Worm (Caenorhabditis elegans): ENCODE results near the gene srbc-39.
A peak's percentile ranks its signal among the peaks of the same experiment; 100 is the strongest.

Gene srbc-39

DNA sequence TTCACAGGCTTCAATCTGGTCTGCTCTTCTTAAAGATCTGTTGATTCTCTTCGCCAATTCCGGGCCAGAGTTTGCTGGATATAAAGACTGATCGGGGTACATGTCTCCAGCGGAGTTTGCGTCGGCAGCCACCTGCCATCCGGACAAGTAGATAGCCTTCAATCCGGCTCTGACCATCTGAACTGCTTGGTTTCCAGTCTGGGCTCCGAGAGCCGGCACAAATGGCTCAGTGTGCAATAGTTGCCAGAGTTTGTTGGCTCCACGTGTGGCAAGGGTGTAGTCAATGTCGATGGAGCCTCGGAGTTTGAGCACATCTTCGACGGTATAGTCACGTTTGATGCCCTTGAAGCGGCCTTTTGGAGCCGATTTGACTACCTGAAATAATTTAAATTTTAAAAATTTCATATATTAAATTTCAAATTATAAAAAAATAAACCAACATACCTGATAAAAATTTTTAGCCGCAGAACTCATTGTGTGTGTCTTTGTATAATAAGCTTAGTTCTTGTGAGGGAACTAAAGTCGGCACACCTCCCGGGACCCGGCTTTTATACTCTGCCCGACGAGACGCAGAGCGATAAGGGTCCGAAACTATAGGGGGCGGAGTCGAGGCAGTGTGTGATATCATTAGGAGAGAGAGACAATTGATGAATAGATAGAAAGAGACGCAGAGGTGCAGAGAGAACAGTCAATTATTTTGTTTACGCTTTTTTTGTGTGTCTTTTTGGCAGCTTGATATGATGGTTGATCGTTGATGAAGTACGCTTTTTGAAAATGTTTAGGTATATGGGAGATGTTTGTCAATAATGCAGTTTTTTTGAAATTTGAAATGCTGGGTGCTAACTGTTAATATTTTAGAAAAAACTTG lies 18.8 kb downstream of the srbc-39 start, which contains the start of the genes icl-1 and srh-2:
TSS of gene icl-1 (minus strand) at position 521 of the 868 bp plus-strand sequence.
TSS of gene srh-2 (plus strand) at position 818 of the 868 bp plus-strand sequence.
- TF ChIP-seq blmp-1 (tag; optimal IDR thresholded peaks at IDR 0.05; ENCODE audit: insufficient read depth), result peak; percentile 22
- no peak for TF ChIP-seq peb-1 (tag; optimal IDR thresholded peaks at IDR 0.05)
- no peak for TF ChIP-seq unc-55 (GFP tag; optimal IDR thresholded peaks at IDR 0.05)
- TF ChIP-seq nhr-21 (tag; optimal IDR thresholded peaks at IDR 0.05), result peak; percentile 54
- TF ChIP-seq mab-5 (tag; optimal IDR thresholded peaks at IDR 0.05), result peak; percentile 34
- no peak for TF ChIP-seq nhr-237 (tag; optimal IDR thresholded peaks at IDR 0.05)
- no peak for TF ChIP-seq lin-39 (tag; optimal IDR thresholded peaks at IDR 0.05)
- peak; percentile 84 for TF ChIP-seq sma-9 (GFP tag; optimal IDR thresholded peaks at IDR 0.05)
- TF ChIP-seq sma-9 (tag; optimal IDR thresholded peaks at IDR 0.05), result no peak
- TF ChIP-seq mdl-1 (tag; optimal IDR thresholded peaks at IDR 0.05), result peak in 1 of 2 experiments; percentile 21
- no peak for TF ChIP-seq C34F6.9 (tag; optimal IDR thresholded peaks at IDR 0.05)
- no peak for TF ChIP-seq mbf-1 (tag; optimal IDR thresholded peaks at IDR 0.05)
- TF ChIP-seq nhr-12 (tag; optimal IDR thresholded peaks at IDR 0.05), result no peak
- TF ChIP-seq crh-2 (tag; optimal IDR thresholded peaks at IDR 0.05), result peak; percentile 68
- no peak for TF ChIP-seq ceh-16 (tag; optimal IDR thresholded peaks at IDR 0.05)
- peak; percentile 81 for TF ChIP-seq Y55F3AM.14 (GFP tag; optimal IDR thresholded peaks at IDR 0.05)
- no peak for TF ChIP-seq skn-1 (tag; optimal IDR thresholded peaks at IDR 0.05)
- peak; percentile 65 for TF ChIP-seq ztf-4 (tag; optimal IDR thresholded peaks at IDR 0.05)
- peak; percentile 4 to 54 for TF ChIP-seq lsy-2 (tag; optimal IDR thresholded peaks at IDR 0.05)
- no peak for TF ChIP-seq nhr-77 (tag; optimal IDR thresholded peaks at IDR 0.05)
- peak; percentile 22 for TF ChIP-seq fos-1 (tag; optimal IDR thresholded peaks at IDR 0.05)
- TF ChIP-seq nhr-23 (tag; optimal IDR thresholded peaks at IDR 0.05), result no peak
- no peak for TF ChIP-seq alr-1 (tag; optimal IDR thresholded peaks at IDR 0.05)
- no peak for TF ChIP-seq unc-39 (tag; optimal IDR thresholded peaks at IDR 0.05)
- peak; percentile 28 for TF ChIP-seq unc-62 (GFP tag; optimal IDR thresholded peaks at IDR 0.05)
- TF ChIP-seq zag-1 (tag; optimal IDR thresholded peaks at IDR 0.05), result no peak
- TF ChIP-seq elt-3 (tag; optimal IDR thresholded peaks at IDR 0.05), result no peak
- TF ChIP-seq nhr-6 (tag; optimal IDR thresholded peaks at IDR 0.05), result peak; percentile 10
- peak; percentile 78 for TF ChIP-seq nhr-129 (tag; optimal IDR thresholded peaks at IDR 0.05)
- TF ChIP-seq R02D3.7 (tag; optimal IDR thresholded peaks at IDR 0.05), result no peak
- TF ChIP-seq gmeb-1 (tag; optimal IDR thresholded peaks at IDR 0.05), result peak; percentile 21
- TF ChIP-seq ztf-11 (tag; optimal IDR thresholded peaks at IDR 0.05), result no peak
- TF ChIP-seq F13H6.1 (tag; optimal IDR thresholded peaks at IDR 0.05), result peak; percentile 83
- peak; percentile 19 for TF ChIP-seq nhr-10 (tag; optimal IDR thresholded peaks at IDR 0.05)
- peak; percentile 48 for TF ChIP-seq lin-13 (GFP tag; optimal IDR thresholded peaks at IDR 0.05)
- TF ChIP-seq egl-27 (tag; optimal IDR thresholded peaks at IDR 0.05), result no peak
- TF ChIP-seq ZK546.5 (tag; optimal IDR thresholded peaks at IDR 0.05), result no peak
- TF ChIP-seq nhr-25 (tag; optimal IDR thresholded peaks at IDR 0.05), result peak; percentile 12
- peak; percentile 42 for TF ChIP-seq lin-11 (tag; optimal IDR thresholded peaks at IDR 0.05)
- no peak for TF ChIP-seq snpc-4 (tag; optimal IDR thresholded peaks at IDR 0.05)
- no peak for TF ChIP-seq dmd-4 (tag; optimal IDR thresholded peaks at IDR 0.05)
- TF ChIP-seq sem-4 (tag; optimal IDR thresholded peaks at IDR 0.05), result peak; percentile 10
- TF ChIP-seq aly-2 (tag; optimal IDR thresholded peaks at IDR 0.05), result no peak
- TF ChIP-seq elt-1 (tag; optimal IDR thresholded peaks at IDR 0.05), result no peak
- TF ChIP-seq ama-1 (optimal IDR thresholded peaks at IDR 0.05), result peak; percentile 96
- 0 out of 2 replicates have a peak, but pooled peaks have one; percentile 14 for TF ChIP-seq ztf-1 (GFP tag; conservative IDR thresholded peaks at IDR 0.05)
- peak; percentile 66 for TF ChIP-seq sma-3 (GFP tag; optimal IDR thresholded peaks at IDR 0.05)
- no peak for TF ChIP-seq ceh-82 (tag; optimal IDR thresholded peaks at IDR 0.05)
- no peak for TF ChIP-seq nhr-11 (tag; optimal IDR thresholded peaks at IDR 0.05)
